Worm (Caenorhabditis elegans): ENCODE data around the gene scl-17.

DNA sequence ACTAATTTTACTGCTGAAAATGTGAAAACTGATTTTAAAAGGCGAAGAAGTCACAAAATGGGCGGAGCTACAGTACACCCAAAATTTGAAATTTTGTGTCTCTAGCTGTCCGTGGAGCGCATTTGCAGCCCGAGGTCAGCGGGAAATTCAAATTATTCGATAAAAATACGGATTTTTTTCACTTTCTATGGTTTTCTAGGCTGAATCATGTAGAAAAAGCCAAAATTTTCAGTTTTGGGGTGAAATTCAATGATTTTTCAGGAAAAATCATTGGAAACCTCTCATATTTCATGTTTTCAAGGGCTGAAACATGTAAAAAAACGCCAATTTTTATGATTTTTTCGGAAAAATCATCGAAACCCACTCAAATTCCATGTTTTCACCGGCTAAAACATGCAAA is 45.8 kb downstream of the scl-17 start:
- TF ChIP-seq ztf-11 (tag; optimal IDR thresholded peaks at IDR 0.05) (no peak), ceh-82 (tag; optimal IDR thresholded peaks at IDR 0.05) (no peak), Y55F3AM.14 (GFP tag; optimal IDR thresholded peaks at IDR 0.05) (no peak), ama-1 (optimal IDR thresholded peaks at IDR 0.05) (no peak), nhr-237 (tag; optimal IDR thresholded peaks at IDR 0.05) (no peak), snpc-4 (tag; optimal IDR thresholded peaks at IDR 0.05) (no peak), lin-39 (tag; optimal IDR thresholded peaks at IDR 0.05) (no peak), nhr-77 (tag; optimal IDR thresholded peaks at IDR 0.05) (no peak), nhr-23 (tag; optimal IDR thresholded peaks at IDR 0.05) (no peak), C34F6.9 (tag; optimal IDR thresholded peaks at IDR 0.05) (no peak), blmp-1 (tag; optimal IDR thresholded peaks at IDR 0.05; ENCODE audit: insufficient read depth) (no peak)

All from whole organism, L2 larva.